Worm (Caenorhabditis elegans): ENCODE data around the gene slc-36.1.

ce11 chrIII:13267046-13267445, 40.3 kb upstream of the slc-36.1 start:
- TF ChIP-seq aly-2 (tag; optimal IDR thresholded peaks at IDR 0.05) (no peak), unc-62 (GFP tag; optimal IDR thresholded peaks at IDR 0.05) (no peak), swsn-7 (tag; optimal IDR thresholded peaks at IDR 0.05) (no peak), nhr-77 (tag; optimal IDR thresholded peaks at IDR 0.05) (no peak)

Data from whole organism, L1 larva.